Worm (Caenorhabditis elegans) whole organism, early embryonic: ENCODE results near the gene Y116A8C.463.

Source experiments
- F13C5.2 ChIP-seq: sonication (generic microtip); optimal IDR thresholded peaks from 2 replicates; lab custom pipeline; 2017; ENCODE audit warnings: mild to moderate bottlenecking, missing genetic modification characterization, inconsistent platforms, missing compliant biosample characterization
- aly-1 ChIP-seq: sonication (generic microtip); optimal IDR thresholded peaks from 2 replicates; lab custom pipeline; 2016; ENCODE audit warnings: missing genetic modification characterization, missing compliant biosample characterization
- ama-1 ChIP-seq: fragments of 150-350 bp; optimal IDR thresholded peaks from 2 replicates; lab custom pipeline; 2014
- ceh-13 ChIP-seq: fragments of 200-800 bp; sonication (Bioruptor generic); optimal IDR thresholded peaks from 2 replicates; lab custom pipeline; 2018; ENCODE audit warnings: mild to moderate bottlenecking, missing genetic modification characterization, missing compliant biosample characterization
- ets-7 ChIP-seq: sonication (generic microtip); optimal IDR thresholded peaks from 2 replicates; lab custom pipeline; 2016; ENCODE audit warnings: missing genotype, missing genetic modification characterization, missing compliant biosample characterization
- flt-1 ChIP-seq: fragments of 200-800 bp; sonication (Bioruptor generic); IDR thresholded peaks from 2 replicates; pipeline ENCODE4 v1.3.6; 2022; ENCODE audit warnings: missing genetic modification characterization, missing compliant biosample characterization
- hmbx-1 ChIP-seq: sonication (generic microtip); optimal IDR thresholded peaks from 2 replicates; lab custom pipeline; 2016; ENCODE audit warnings: mild to moderate bottlenecking, missing genetic modification characterization, missing compliant biosample characterization
- hmg-4 ChIP-seq: fragments of 200-800 bp; sonication (Bioruptor generic); optimal IDR thresholded peaks from 2 replicates; lab custom pipeline; 2018; ENCODE audit warnings: mild to moderate bottlenecking, missing genetic modification characterization, missing compliant biosample characterization
- hnd-1 ChIP-seq: sonication (generic microtip); optimal IDR thresholded peaks from 2 replicates; lab custom pipeline; 2016; ENCODE audit warnings: missing genetic modification characterization, missing compliant biosample characterization
- scrt-1 ChIP-seq: fragments of 200-800 bp; sonication (Bioruptor generic); IDR thresholded peaks from 2 replicates; pipeline ENCODE4 v1.3.6; 2022; ENCODE audit warnings: missing genetic modification characterization, missing compliant biosample characterization
- sea-1 ChIP-seq: fragments of 200-800 bp; sonication (Bioruptor generic); conservative IDR thresholded peaks from 2 replicates; pipeline ENCODE4 v1.3.6; 2022; ENCODE audit warnings: missing genetic modification characterization, missing compliant biosample characterization
- tbx-11 ChIP-seq: fragments of 200-800 bp; sonication (Bioruptor generic); IDR thresholded peaks from 2 replicates; pipeline ENCODE4 v1.3.6; 2022; ENCODE audit warnings: missing genetic modification characterization, missing compliant biosample characterization
- tbx-37 ChIP-seq: fragments of 200-800 bp; sonication (Bioruptor generic); conservative IDR thresholded peaks from 2 replicates; pipeline ENCODE4 v1.3.6; 2022; ENCODE audit warnings: missing genetic modification reagents, missing genetic modification characterization, missing compliant biosample characterization
- tra-4 ChIP-seq: sonication (generic microtip); optimal IDR thresholded peaks from 2 replicates; lab custom pipeline; 2017; ENCODE audit warnings: missing genetic modification characterization, missing compliant biosample characterization

Gene Y116A8C.463

ce11 chrIV:16949767-16950166 lies 30.2 kb downstream of the Y116A8C.463 start, which contains the start of gene rad-54.B:
Gene rad-54.B, plus strand, starts transcription at chrIV:16950067.
- TF ChIP-seq tbx-11 (GFP tag; lab: Robert Waterston, UW) (no peak), ceh-13 (GFP tag; lab: Kevin White, UChicago) (no peak), sea-1 (GFP tag; lab: Robert Waterston, UW) (no peak), ets-7 (tag; lab: Kevin White, UChicago) (no peak), tra-4 (tag; lab: Kevin White, UChicago) (no peak), F13C5.2 (tag; lab: Kevin White, UChicago) (no peak), scrt-1 (GFP tag; lab: Robert Waterston, UW) (no peak), hmg-4 (GFP tag; lab: Kevin White, UChicago) (no peak), tbx-37 (GFP tag; lab: Robert Waterston, UW) (no peak), aly-1 (tag; lab: Kevin White, UChicago) (no peak), hnd-1 (tag; lab: Kevin White, UChicago) (no peak), hmbx-1 (no peak)

- no peak for TF ChIP-seq ama-1 (lab: Kevin White, UChicago)
Measured at ce11 chrIV:16952389-16952788, 32.9 kb downstream of the Y116A8C.463 start.

- no peak for TF ChIP-seq hnd-1 (tag; lab: Kevin White, UChicago)
- no peak for TF ChIP-seq F13C5.2 (tag; lab: Kevin White, UChicago)
- no peak for TF ChIP-seq flt-1 (GFP tag; lab: Robert Waterston, UW)
- no peak for TF ChIP-seq tbx-37 (GFP tag; lab: Robert Waterston, UW)
- no peak for TF ChIP-seq aly-1 (tag; lab: Kevin White, UChicago)
Measured at ce11 chrIV:16962445-16962844, 42.9 kb downstream of the Y116A8C.463 start.
